Fruit fly (Drosophila melanogaster) whole organism, wandering third instar larva: ENCODE measurements around the gene bai.

Experiments
- Abd-B ChIP-seq: fragments of >200 bp; optimal IDR thresholded peaks from 2 replicates; lab custom pipeline; 2017; ENCODE audit warnings: missing biosample characterization, missing genetic modification characterization
- CG32264 ChIP-seq: fragments of 200-800 bp; sonication (Bioruptor generic); optimal IDR thresholded peaks from 2 replicates; lab custom pipeline; 2016; ENCODE audit warnings: missing biosample characterization, missing genetic modification characterization
- CG9705 ChIP-seq: fragments of 200-800 bp; sonication (Bioruptor generic); optimal IDR thresholded peaks from 2 replicates; lab custom pipeline; 2018; ENCODE audit warnings: missing biosample characterization, mild to moderate bottlenecking, missing genetic modification characterization
- CrebA ChIP-seq: fragments of 200-800 bp; sonication (Bioruptor generic); optimal IDR thresholded peaks from 2 replicates; lab custom pipeline; 2016; ENCODE audit warnings: missing biosample characterization, mild to moderate bottlenecking, missing genetic modification characterization, borderline replicate concordance
- Dfd ChIP-seq: fragments of >200 bp; optimal IDR thresholded peaks from 2 replicates; lab custom pipeline; 2017; ENCODE audit warnings: missing biosample characterization, missing genetic modification characterization
- Dif ChIP-seq: fragments of 200-275, 200-300 bp; sonication (Bioruptor generic); optimal IDR thresholded peaks from 2 replicates; lab custom pipeline; 2018; ENCODE audit warnings: missing biosample characterization, missing genetic modification characterization; ENCODE audit not compliant: partially characterized antibody
- GATAd ChIP-seq: sonication (Bioruptor generic); optimal IDR thresholded peaks from 2 replicates; lab custom pipeline; 2016; ENCODE audit warnings: missing biosample characterization, missing genetic modification characterization
- HLH106 ChIP-seq: fragments of 200-800 bp; optimal IDR thresholded peaks from 3 replicates; lab custom pipeline; 2019; ENCODE audit warnings: missing biosample characterization, mild to moderate bottlenecking, missing genetic modification characterization, moderate library complexity
- Hnf4 ChIP-seq: fragments of 200-800 bp; sonication (Bioruptor generic); optimal IDR thresholded peaks from 2 replicates; lab custom pipeline; 2016; ENCODE audit warnings: missing biosample characterization, mild to moderate bottlenecking, missing genetic modification characterization
- Hr78 ChIP-seq: fragments of >200 bp; optimal IDR thresholded peaks from 2 replicates; lab custom pipeline; 2017; ENCODE audit warnings: missing biosample characterization, missing genetic modification characterization
- Hr83 ChIP-seq: fragments of 200-300 bp; sonication (Bioruptor generic); optimal IDR thresholded peaks from 2 replicates; lab custom pipeline; 2016; ENCODE audit warnings: missing biosample characterization, mild to moderate bottlenecking, missing genetic modification characterization, moderate library complexity; ENCODE audit not compliant: poor library complexity, severe bottlenecking
- Jra ChIP-seq: sonication (Bioruptor generic); optimal IDR thresholded peaks from 2 replicates; lab custom pipeline; 2016; ENCODE audit warnings: missing biosample characterization, missing genetic modification characterization
- Mio ChIP-seq: sonication (Bioruptor generic); optimal IDR thresholded peaks from 2 replicates; lab custom pipeline; 2016; ENCODE audit warnings: missing biosample characterization, missing genetic modification characterization
- Myc ChIP-seq: fragments of >200 bp; optimal IDR thresholded peaks from 2 replicates; lab custom pipeline; 2017
- N ChIP-seq: fragments of >200 bp; optimal IDR thresholded peaks from 2 replicates; lab custom pipeline; 2018; ENCODE audit warnings: missing biosample characterization, missing external identifiers, missing genetic modification characterization
- OdsH ChIP-seq: fragments of 200-800 bp; sonication (Bioruptor generic); optimal IDR thresholded peaks from 2 replicates; lab custom pipeline; 2016; ENCODE audit warnings: missing biosample characterization, mild to moderate bottlenecking, missing genetic modification characterization
- Rel ChIP-seq, 2 experiments: fragments of 200-800 bp; sonication (Bioruptor generic) in 1 of 2; optimal IDR thresholded peaks; 2 replicates in 1 of 2; 3 replicates in 1 of 2; lab custom pipeline; 2016 to 2019; ENCODE audit warnings: mild to moderate bottlenecking in 2 of 2, missing biosample characterization in 2 of 2, missing genetic modification characterization in 2 of 2, moderate library complexity in 1 of 2
- Sp1 ChIP-seq: fragments of 200-800 bp; sonication (Bioruptor generic); optimal IDR thresholded peaks from 3 replicates; lab custom pipeline; 2019; ENCODE audit warnings: missing biosample characterization, mild to moderate bottlenecking, missing genetic modification characterization, moderate library complexity
- Vsx2 ChIP-seq: fragments of 200-300, 225-300 bp; sonication (Bioruptor generic); optimal IDR thresholded peaks from 2 replicates; lab custom pipeline; 2018; ENCODE audit warnings: missing biosample characterization, missing genetic modification characterization; ENCODE audit not compliant: partially characterized antibody
- br ChIP-seq: fragments of 200-800 bp; sonication (Bioruptor generic); optimal IDR thresholded peaks from 2 replicates; lab custom pipeline; 2016; ENCODE audit warnings: missing biosample characterization, missing genetic modification characterization
- brk ChIP-seq: fragments of 200-800 bp; sonication (Bioruptor generic); optimal IDR thresholded peaks from 2 replicates; lab custom pipeline; 2016; ENCODE audit warnings: missing biosample characterization, mild to moderate bottlenecking, missing genetic modification characterization
- dl ChIP-seq, 2 experiments: fragments of 175-275, 200-275 bp in 1 of 2; fragments of 200-275 bp in 1 of 2; sonication (Bioruptor generic); optimal IDR thresholded peaks; lab custom pipeline; 2018; ENCODE audit warnings: mild to moderate bottlenecking in 2 of 2, missing biosample characterization in 2 of 2, missing genetic modification characterization in 2 of 2, moderate library complexity in 2 of 2; ENCODE audit not compliant: partially characterized antibody in 2 of 2, insufficient read depth in 1 of 2
- dmrt93B ChIP-seq: fragments of 200-800 bp; sonication (Bioruptor generic); optimal IDR thresholded peaks from 2 replicates; lab custom pipeline; 2018; ENCODE audit warnings: missing biosample characterization, mild to moderate bottlenecking, missing genetic modification characterization
- dsf ChIP-seq: sonication (Bioruptor generic); optimal IDR thresholded peaks from 2 replicates; lab custom pipeline; 2016; ENCODE audit warnings: missing biosample characterization, missing genetic modification characterization, borderline replicate concordance
- ey ChIP-seq: fragments of 200-800 bp; sonication (Bioruptor generic); optimal IDR thresholded peaks from 2 replicates; lab custom pipeline; 2016; ENCODE audit warnings: missing biosample characterization, missing genetic modification characterization
- foxo ChIP-seq, 2 experiments: fragments of 200-800 bp; sonication (Bioruptor generic); optimal IDR thresholded peaks; 2 replicates in 1 of 2; 3 replicates in 1 of 2; lab custom pipeline; 2016 to 2017; ENCODE audit warnings: missing biosample characterization in 2 of 2, missing genetic modification characterization in 2 of 2
- fru ChIP-seq: fragments of 200-800 bp; sonication (Bioruptor generic); optimal IDR thresholded peaks from 3 replicates; lab custom pipeline; 2016; ENCODE audit warnings: missing biosample characterization, mild to moderate bottlenecking, missing genetic modification characterization
- h ChIP-seq: fragments of 200-800 bp; sonication (Bioruptor generic); optimal IDR thresholded peaks from 3 replicates; lab custom pipeline; 2016; ENCODE audit warnings: missing biosample characterization, mild to moderate bottlenecking, missing genetic modification characterization
- jim ChIP-seq: fragments of 175-275, 200-325 bp; sonication (Bioruptor generic); optimal IDR thresholded peaks from 2 replicates; lab custom pipeline; 2016; ENCODE audit warnings: missing biosample characterization, mild to moderate bottlenecking, missing genetic modification characterization
- lola ChIP-seq: fragments of >200 bp; optimal IDR thresholded peaks from 2 replicates; lab custom pipeline; 2017; ENCODE audit warnings: missing biosample characterization, missing genetic modification characterization
- pan ChIP-seq: fragments of >200 bp; optimal IDR thresholded peaks from 2 replicates; lab custom pipeline; 2017
- psq ChIP-seq: fragments of 200-800 bp; sonication (Bioruptor generic); optimal IDR thresholded peaks from 3 replicates; lab custom pipeline; 2017; ENCODE audit warnings: missing biosample characterization, mild to moderate bottlenecking, missing genetic modification characterization, moderate library complexity
- rgr ChIP-seq: fragments of 200-800 bp; sonication (Bioruptor generic); optimal IDR thresholded peaks from 3 replicates; lab custom pipeline; 2016; ENCODE audit warnings: missing biosample characterization, mild to moderate bottlenecking, missing genetic modification characterization
- sage ChIP-seq: fragments of 200-800 bp; sonication (Bioruptor generic); optimal IDR thresholded peaks from 2 replicates; lab custom pipeline; 2016; ENCODE audit warnings: missing biosample characterization, mild to moderate bottlenecking, missing genetic modification characterization
- sv ChIP-seq: fragments of 200-800 bp; sonication (Bioruptor generic); optimal IDR thresholded peaks from 3 replicates; lab custom pipeline; 2016; ENCODE audit warnings: missing biosample characterization, missing genetic modification characterization
- tai ChIP-seq: sonication (Bioruptor generic); optimal IDR thresholded peaks from 2 replicates; lab custom pipeline; 2016; ENCODE audit warnings: missing biosample characterization, missing genetic modification characterization
- usp ChIP-seq: fragments of >200 bp; optimal IDR thresholded peaks from 2 replicates; lab custom pipeline; 2017; ENCODE audit warnings: missing biosample characterization, missing genetic modification characterization
- woc ChIP-seq: sonication (Bioruptor generic); optimal IDR thresholded peaks from 2 replicates; lab custom pipeline; 2016; ENCODE audit warnings: missing biosample characterization, mild to moderate bottlenecking, missing genetic modification characterization

The bai gene

DNA sequence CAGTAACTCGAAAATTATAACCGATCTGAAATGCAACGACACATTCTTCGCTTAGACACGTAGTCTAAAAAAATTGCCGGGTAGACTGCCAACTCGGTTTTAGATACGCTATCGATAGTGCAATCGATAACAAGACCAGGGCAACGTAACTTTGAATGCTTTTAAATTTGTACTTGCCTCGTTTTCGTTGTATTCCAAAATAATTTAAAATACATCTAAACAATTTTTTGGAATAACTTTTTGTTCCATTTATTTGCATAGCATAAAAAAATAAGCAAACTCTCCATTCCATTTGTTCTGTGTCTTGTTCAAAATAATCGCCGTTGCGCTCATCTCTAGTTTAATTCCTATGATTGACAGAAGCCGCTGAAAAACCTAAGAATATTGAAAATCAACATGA lies 30.4 kb downstream of the bai start, which contains the start of the genes Stt3B and CG11839:
Gene Stt3B, minus strand, starts transcription at position 69 of the 400 bp plus-strand sequence.
Gene CG11839, plus strand, starts transcription at position 359 of the 400 bp plus-strand sequence.
- TF ChIP-seq ey (peak; percentile 78), dmrt93B (no peak), Dfd (GFP tag; lab: Kevin White, UChicago) (no peak), CG32264 (GFP tag; lab: Kevin White, UChicago) (peak; percentile 1), Hr78 (GFP tag; lab: Kevin White, UChicago) (no peak), br (no peak), Myc (no peak), usp (GFP tag; lab: Kevin White, UChicago) (no peak), GATAd (GFP tag; lab: Kevin White, UChicago) (no peak), rgr (GFP tag; lab: Kevin White, UChicago) (no peak), CrebA (GFP tag; lab: Kevin White, UChicago) (no peak), Dif (GFP tag; lab: Kevin White, UChicago) (no peak), Jra (GFP tag; lab: Kevin White, UChicago) (peak; percentile 91), CG9705 (GFP tag; lab: Kevin White, UChicago) (peak; percentile 60), fru (GFP tag; lab: Kevin White, UChicago) (no peak), Vsx2 (GFP tag; lab: Kevin White, UChicago) (no peak), HLH106 (tag; lab: Kevin White, UChicago) (peak; percentile 83), h (GFP tag; lab: Kevin White, UChicago) (peak; percentile 85), Abd-B (GFP tag; lab: Kevin White, UChicago) (no peak), sage (GFP tag; lab: Kevin White, UChicago) (peak; percentile 2), Mio (no peak), lola (GFP tag; lab: Kevin White, UChicago) (no peak), jim (GFP tag; lab: Kevin White, UChicago) (no peak), pan (lab: Kevin White, UChicago) (no peak), Sp1 (GFP tag; lab: Kevin White, UChicago) (no peak), sv (GFP tag; lab: Kevin White, UChicago) (peak; percentile 59), woc (GFP tag; lab: Kevin White, UChicago) (peak; percentile 87), dsf (GFP tag; lab: Kevin White, UChicago) (peak; percentile 84), Rel (GFP tag; optimal IDR thresholded peaks at IDR 0.05; lab: Kevin White, UChicago) (no peak), Rel (tag; optimal IDR thresholded peaks at IDR 0.05; lab: Kevin White, UChicago) (peak; percentile 61), Hnf4 (GFP tag; lab: Kevin White, UChicago) (peak; percentile 89), OdsH (GFP tag; lab: Kevin White, UChicago) (peak; percentile 75), psq (GFP tag; lab: Kevin White, UChicago) (peak; percentile 61), brk (GFP tag; lab: Kevin White, UChicago) (no peak), dl (GFP tag; optimal IDR thresholded peaks at IDR 0.05; lab: Kevin White, UChicago; ENCODE audit: insufficient read depth in 1 of 2, partially characterized antibody in 2 of 2) (no peak), foxo (GFP tag; optimal IDR thresholded peaks at IDR 0.05; lab: Kevin White, UChicago) (peak in 1 of 2 experiments; percentile 84), N (GFP tag; lab: Kevin White, UChicago) (no peak), Hr83 (GFP tag; lab: Kevin White, UChicago) (peak; percentile 29), tai (GFP tag; lab: Kevin White, UChicago) (no peak)

dm6 chr3R:25070871-25071270 lies 31.7 kb downstream of the bai start, which contains the start of gene CG11836:
Gene CG11836 (plus strand): TSS chr3R:25071126.
- TF ChIP-seq OdsH (GFP tag; lab: Kevin White, UChicago) (no peak), psq (GFP tag; lab: Kevin White, UChicago) (no peak), Dif (GFP tag; lab: Kevin White, UChicago) (no peak), Vsx2 (GFP tag; lab: Kevin White, UChicago) (no peak), Jra (GFP tag; lab: Kevin White, UChicago) (no peak), lola (GFP tag; lab: Kevin White, UChicago) (no peak), rgr (GFP tag; lab: Kevin White, UChicago) (no peak), GATAd (GFP tag; lab: Kevin White, UChicago) (no peak), br (no peak), dmrt93B (no peak), Myc (no peak)
